Worm (Caenorhabditis elegans) whole organism, late embryonic: ENCODE data around the gene clec-226.

Experiments
- C08G9.2 ChIP-seq: sonication (generic microtip); optimal IDR thresholded peaks from 2 replicates; lab custom pipeline; 2016; ENCODE audit warnings: mild to moderate bottlenecking, missing genetic modification characterization, moderate library complexity, missing compliant biosample characterization
- F13H6.1 ChIP-seq: sonication (generic microtip); optimal IDR thresholded peaks from 2 replicates; lab custom pipeline; 2016; ENCODE audit warnings: missing genetic modification characterization, missing compliant biosample characterization
- K02D7.2 ChIP-seq: sonication (generic microtip); optimal IDR thresholded peaks from 2 replicates; lab custom pipeline; 2017; ENCODE audit warnings: mild to moderate bottlenecking, missing genetic modification characterization, missing compliant biosample characterization
- T23F11.4 ChIP-seq: fragments of 200-800 bp; sonication (Bioruptor generic); optimal IDR thresholded peaks from 2 replicates; lab custom pipeline; 2018; ENCODE audit warnings: mild to moderate bottlenecking, missing genetic modification characterization, missing compliant biosample characterization
- hlh-30 ChIP-seq: sonication (generic microtip); optimal IDR thresholded peaks from 2 replicates; lab custom pipeline; 2017; ENCODE audit warnings: antibody characterized with exemption, missing genetic modification characterization, missing compliant biosample characterization; ENCODE audit not compliant: insufficient read depth
- hlh-6 ChIP-seq: sonication (generic microtip); optimal IDR thresholded peaks from 2 replicates; lab custom pipeline; 2016; ENCODE audit warnings: missing genotype, missing genetic modification characterization, missing compliant biosample characterization
- mec-3 ChIP-seq: sonication (generic microtip); optimal IDR thresholded peaks from 2 replicates; lab custom pipeline; 2016; ENCODE audit warnings: borderline replicate concordance, missing genetic modification characterization, missing compliant biosample characterization
- nfya-1 ChIP-seq: sonication (generic microtip); optimal IDR thresholded peaks from 2 replicates; lab custom pipeline; 2017; ENCODE audit warnings: missing genetic modification characterization, mild to moderate bottlenecking, missing compliant biosample characterization, antibody characterized with exemption, moderate library complexity
- nhr-11 ChIP-seq: fragments of 150-350 bp; optimal IDR thresholded peaks from 2 replicates; lab custom pipeline; 2014; ENCODE audit warnings: missing biosample characterization, missing genetic modification characterization
- sdc-2 ChIP-seq: sonication (generic microtip); optimal IDR thresholded peaks from 2 replicates; lab custom pipeline; 2016; ENCODE audit warnings: missing genotype, missing genetic modification characterization, missing compliant biosample characterization

DNA sequence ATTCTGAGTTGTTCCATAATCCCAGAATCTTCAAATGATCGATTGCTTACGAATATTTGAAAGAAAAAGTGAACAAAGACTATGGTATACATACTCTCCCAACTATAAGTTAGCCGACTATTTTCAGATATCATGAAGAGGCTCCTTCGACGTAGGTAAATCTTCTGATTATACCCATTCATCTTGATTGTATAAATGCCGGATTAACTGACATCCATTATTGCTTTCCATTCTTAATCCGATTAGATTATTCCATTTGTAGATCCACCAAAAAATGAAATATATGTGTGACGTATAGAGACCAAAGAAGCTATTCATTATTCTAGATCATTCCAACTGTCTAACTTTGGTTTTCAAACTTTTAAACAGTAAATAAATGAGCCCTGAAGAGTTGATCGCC lies 46.7 kb downstream of the clec-226 start:
- TF ChIP-seq hlh-6 (no peak), F13H6.1 (tag; lab: Kevin White, UChicago) (no peak), hlh-30 (tag; lab: Kevin White, UChicago) (no peak), mec-3 (tag; lab: Kevin White, UChicago) (no peak), nhr-11 (no peak), nfya-1 (tag; lab: Kevin White, UChicago) (no peak), C08G9.2 (tag; lab: Kevin White, UChicago) (no peak), sdc-2 (tag; lab: Kevin White, UChicago) (no peak), K02D7.2 (tag; lab: Kevin White, UChicago) (no peak), T23F11.4 (GFP tag; lab: Kevin White, UChicago) (no peak)
